Worm (Caenorhabditis elegans): ENCODE results near the gene ctf-18.

The ctf-18 gene

DNA sequence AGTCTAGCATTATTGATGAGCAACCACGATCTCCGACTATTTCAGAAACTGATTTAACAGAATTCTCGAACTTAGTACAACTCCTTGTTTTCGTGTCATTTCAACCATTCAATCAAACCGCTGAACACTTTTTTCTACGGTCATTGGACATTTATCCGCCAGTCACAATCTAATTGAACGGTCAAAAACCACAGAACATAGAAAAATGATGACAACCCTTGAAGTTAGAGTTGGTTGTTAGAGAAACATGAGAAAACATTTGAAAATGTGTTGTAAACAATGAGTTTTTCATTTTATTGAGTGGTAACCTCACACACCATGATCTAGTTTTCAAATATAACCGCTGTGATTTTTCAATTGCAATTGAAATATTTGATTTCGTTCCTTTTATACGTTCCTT is 18.0 kb upstream of the ctf-18 start:
- TF ChIP-seq skn-1 (tag; optimal IDR thresholded peaks at IDR 0.05) (peak; percentile 55), ama-1 (optimal IDR thresholded peaks at IDR 0.05) (no peak)

DNA sequence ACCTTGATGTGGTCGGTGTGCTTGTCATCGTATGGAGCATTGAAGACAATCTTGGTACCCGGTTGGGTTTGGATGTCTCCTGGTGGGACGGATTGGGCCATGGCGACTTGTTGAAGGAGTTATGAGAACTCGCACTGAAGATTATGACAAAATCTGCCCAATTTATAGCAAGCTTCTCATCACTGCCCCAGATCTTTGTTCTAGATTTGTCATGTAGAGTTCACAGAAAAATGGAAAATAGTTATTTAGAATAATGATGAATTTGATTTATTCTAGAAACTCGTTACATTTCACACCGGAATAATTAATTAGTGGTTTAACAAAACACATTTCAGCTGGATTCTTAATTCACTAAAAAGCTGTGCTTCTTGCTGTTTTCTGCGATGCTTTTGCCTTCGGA is 17.2 kb upstream of the ctf-18 start, which contains the start of gene msp-38:
Gene msp-38, minus strand, starts transcription at position 101 of the 400 bp plus-strand sequence.
- no peak for TF ChIP-seq hlh-17 (GFP tag; optimal IDR thresholded peaks at IDR 0.05; ENCODE audit: borderline replicate concordance)
- TF ChIP-seq fkh-4 (tag; optimal IDR thresholded peaks at IDR 0.05; ENCODE audit: borderline replicate concordance), result no peak
- no peak for TF ChIP-seq vab-15 (tag; optimal IDR thresholded peaks at IDR 0.05)
- no peak for TF ChIP-seq nhr-20 (tag; optimal IDR thresholded peaks at IDR 0.05)
- TF ChIP-seq unc-98 (GFP tag; IDR thresholded peaks at IDR 0.05), result no peak
- TF ChIP-seq elt-3 (tag; optimal IDR thresholded peaks at IDR 0.05), result no peak
- TF ChIP-seq mdl-1 (tag; optimal IDR thresholded peaks at IDR 0.05), result no peak

DNA sequence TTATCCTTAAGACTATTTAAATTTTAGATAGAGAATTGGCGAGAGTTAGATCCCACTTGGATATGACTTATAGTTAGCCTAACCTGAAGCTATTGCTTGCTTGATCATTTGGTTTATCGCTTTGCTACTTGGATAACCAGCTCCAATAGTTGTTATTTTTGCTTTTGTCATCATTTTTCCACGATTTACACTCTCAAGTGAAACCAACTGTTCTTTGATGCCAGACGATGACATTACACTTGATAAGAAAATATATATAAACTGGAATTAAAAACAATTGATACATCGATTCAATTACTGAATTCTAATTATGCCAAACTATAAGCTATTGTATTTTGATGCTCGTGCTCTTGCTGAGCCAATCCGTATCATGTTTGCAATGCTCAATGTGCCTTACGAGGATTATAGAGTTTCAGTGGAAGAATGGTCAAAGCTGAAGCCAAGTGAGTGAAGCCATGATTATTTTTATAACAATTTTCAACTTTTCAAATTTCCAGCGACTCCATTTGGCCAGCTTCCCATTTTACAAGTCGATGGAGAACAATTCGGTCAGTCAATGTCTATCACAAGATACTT is 15.6 kb upstream of the ctf-18 start, which contains the start of the genes gst-2, gst-4 and dhs-12:
Gene gst-2, minus strand, starts transcription at position 132 of the 576 bp plus-strand sequence.
Gene gst-4, plus strand, starts transcription at position 296 of the 576 bp plus-strand sequence.
Gene dhs-12, plus strand, starts transcription at position 526 of the 576 bp plus-strand sequence.
- TF ChIP-seq elt-2 (tag; optimal IDR thresholded peaks at IDR 0.05) (peak; percentile 8), skn-1 (tag; optimal IDR thresholded peaks at IDR 0.05) (peak; percentile 83), nhr-19 (GFP tag; conservative IDR thresholded peaks at IDR 0.05) (0 out of 2 replicates have a peak, but pooled peaks have one; percentile 15), fkh-4 (tag; optimal IDR thresholded peaks at IDR 0.05; ENCODE audit: borderline replicate concordance) (no peak)

DNA sequence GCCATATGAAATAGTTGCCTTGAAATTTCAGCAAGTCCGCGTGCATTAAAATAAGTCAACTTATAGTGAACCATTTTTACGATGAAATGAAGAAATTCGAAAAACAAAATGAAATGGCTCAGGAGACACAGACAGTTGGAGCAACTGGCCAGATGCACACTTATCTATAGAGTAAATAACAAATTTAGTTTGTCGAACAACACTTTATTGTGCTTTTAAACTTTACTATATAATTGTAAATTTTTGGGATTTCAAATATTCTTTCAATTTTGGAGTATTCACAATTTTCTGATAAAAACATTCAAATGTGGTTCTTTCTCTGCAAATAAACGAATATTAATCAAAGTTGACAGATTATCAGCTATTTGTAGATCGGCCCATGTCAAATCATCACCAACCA is 13.7 kb upstream of the ctf-18 start, which contains the start of gene gst-3:
Gene gst-3, minus strand, starts transcription at position 101 of the 400 bp plus-strand sequence.
- TF ChIP-seq pqm-1 (tag; optimal IDR thresholded peaks at IDR 0.05) (no peak), nhr-12 (tag; optimal IDR thresholded peaks at IDR 0.05) (no peak), irx-1 (tag; optimal IDR thresholded peaks at IDR 0.05) (no peak), nhr-19 (GFP tag; conservative IDR thresholded peaks at IDR 0.05) (no peak), ets-5 (GFP tag; IDR thresholded peaks at IDR 0.05) (no peak), efl-1 (optimal IDR thresholded peaks at IDR 0.05) (no peak), efl-1 (GFP tag; optimal IDR thresholded peaks at IDR 0.05 in 1 of 2) (no peak)

DNA sequence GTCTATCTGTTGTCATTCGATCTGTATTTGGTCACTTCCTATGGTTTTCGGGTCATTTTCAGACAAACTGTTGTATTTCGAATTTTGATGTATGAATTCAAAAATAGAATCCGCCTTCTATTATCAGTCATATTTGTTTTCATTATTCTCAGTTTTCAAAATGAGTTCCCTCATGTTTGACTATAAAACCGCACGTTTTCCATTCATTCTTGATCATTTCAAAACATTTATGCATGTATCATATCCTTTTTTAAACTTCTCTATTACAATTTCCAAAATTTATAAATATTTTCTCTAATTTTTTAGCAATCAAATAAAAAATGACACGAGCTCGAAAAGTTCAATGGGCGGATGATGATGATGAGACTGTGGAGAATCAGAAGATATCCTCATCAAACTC is 11.4 kb upstream of the ctf-18 start, which contains the start of gene K08F4.12:
Gene K08F4.12, plus strand, starts transcription at position 301 of the 400 bp plus-strand sequence.
- no peak for TF ChIP-seq efl-1 (optimal IDR thresholded peaks at IDR 0.05)
- TF ChIP-seq efl-1 (GFP tag; optimal IDR thresholded peaks at IDR 0.05 in 1 of 2), result no peak
- TF ChIP-seq tbx-2 (tag; optimal IDR thresholded peaks at IDR 0.05), result no peak
- no peak for TF ChIP-seq ztf-11 (tag; optimal IDR thresholded peaks at IDR 0.05)
- no peak for TF ChIP-seq isw-1 (GFP tag; IDR thresholded peaks at IDR 0.05)
- TF ChIP-seq unc-98 (GFP tag; IDR thresholded peaks at IDR 0.05), result no peak
- TF ChIP-seq lir-3 (tag; optimal IDR thresholded peaks at IDR 0.05; ENCODE audit: poor library complexity), result no peak
- TF ChIP-seq unc-130 (tag; optimal IDR thresholded peaks at IDR 0.05), result no peak
- no peak for TF ChIP-seq tlp-1 (tag; optimal IDR thresholded peaks at IDR 0.05)
- TF ChIP-seq irx-1 (tag; optimal IDR thresholded peaks at IDR 0.05), result no peak
- TF ChIP-seq vab-15 (tag; optimal IDR thresholded peaks at IDR 0.05), result no peak
- no peak for TF ChIP-seq egl-27 (tag; optimal IDR thresholded peaks at IDR 0.05)
- no peak for TF ChIP-seq rnt-1 (tag; optimal IDR thresholded peaks at IDR 0.05)
- no peak for TF ChIP-seq aha-1 (tag; optimal IDR thresholded peaks at IDR 0.05)
- no peak for TF ChIP-seq zag-1 (tag; optimal IDR thresholded peaks at IDR 0.05)
- TF ChIP-seq fkh-8 (tag; optimal IDR thresholded peaks at IDR 0.05), result no peak

DNA sequence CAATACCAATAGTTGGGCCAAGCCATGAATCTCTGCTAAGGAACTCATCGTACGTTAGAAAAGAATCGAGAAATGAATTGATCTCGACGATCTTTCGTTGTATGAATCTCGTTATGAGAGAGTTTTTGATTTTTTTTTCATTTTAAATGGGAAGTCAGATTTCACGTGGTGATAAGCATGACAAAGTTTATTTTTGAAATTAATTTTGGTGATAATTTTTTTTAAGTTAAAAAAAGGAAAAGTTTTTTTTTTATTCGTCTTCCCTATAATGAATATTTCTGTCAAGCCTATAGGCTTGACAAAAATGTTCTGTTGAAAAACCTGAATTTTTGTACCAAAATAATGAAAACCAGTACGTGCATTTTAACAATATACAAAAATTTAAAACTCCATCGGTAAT is 9.4 kb upstream of the ctf-18 start, which contains the start of gene K08F4.5:
Gene K08F4.5, minus strand, starts transcription at position 101 of the 400 bp plus-strand sequence.
- no peak for TF ChIP-seq nhr-77 (tag; optimal IDR thresholded peaks at IDR 0.05)
- TF ChIP-seq nhr-237 (tag; optimal IDR thresholded peaks at IDR 0.05), result no peak
